Worm (Caenorhabditis elegans) whole organism, mixed stage, embryonic: ENCODE results near the gene hbl-1.

Source experiments
- M03D4.4 ChIP-seq: sonication (generic microtip); optimal IDR thresholded peaks from 2 replicates; lab custom pipeline; 2017; ENCODE audit warnings: mild to moderate bottlenecking, missing genetic modification characterization, missing compliant biosample characterization
- blmp-1 ChIP-seq: fragments of 150-350 bp; optimal IDR thresholded peaks from 2 replicates; lab custom pipeline; 2014; ENCODE audit warnings: missing biosample characterization, missing genetic modification characterization
- ceh-39 ChIP-seq: fragments of 150-350 bp; optimal IDR thresholded peaks from 2 replicates; lab custom pipeline; 2014; ENCODE audit warnings: missing biosample characterization, missing genetic modification characterization
- ceh-43 ChIP-seq: fragments of 200-800 bp; sonication (Bioruptor generic); optimal IDR thresholded peaks from 2 replicates; lab custom pipeline; 2018; ENCODE audit warnings: mild to moderate bottlenecking, missing genetic modification characterization, moderate library complexity, missing compliant biosample characterization
- ceh-83 ChIP-seq: fragments of 200-800 bp; sonication (Bioruptor generic); optimal IDR thresholded peaks from 2 replicates; lab custom pipeline; 2018; ENCODE audit warnings: mild to moderate bottlenecking, missing genetic modification characterization, missing compliant biosample characterization
- ces-1 ChIP-seq: fragments of 150-350 bp; optimal IDR thresholded peaks from 2 replicates; lab custom pipeline; 2014; ENCODE audit warnings: missing biosample characterization, missing genetic modification reagents, missing genetic modification characterization
- cnd-1 ChIP-seq: fragments of 200-800 bp; sonication (Bioruptor generic); optimal IDR thresholded peaks from 2 replicates; lab custom pipeline; 2018; ENCODE audit warnings: mild to moderate bottlenecking, missing genetic modification characterization, missing compliant biosample characterization
- drap-1 ChIP-seq: fragments of 200-800 bp; sonication (Bioruptor generic); optimal IDR thresholded peaks from 3 replicates; lab custom pipeline; 2018; ENCODE audit warnings: mild to moderate bottlenecking, missing genetic modification characterization, missing compliant biosample characterization
- elt-3 ChIP-seq: fragments of 150-350 bp; optimal IDR thresholded peaks from 2 replicates; lab custom pipeline; 2014; ENCODE audit warnings: missing biosample characterization, missing genetic modification characterization
- flh-1 ChIP-seq: fragments of 200-800 bp; sonication (Bioruptor generic); optimal IDR thresholded peaks from 2 replicates; lab custom pipeline; 2018; ENCODE audit warnings: mild to moderate bottlenecking, missing genetic modification characterization, moderate library complexity, missing compliant biosample characterization
- ham-2 ChIP-seq: fragments of 200-800 bp; sonication (Bioruptor generic); optimal IDR thresholded peaks from 2 replicates; lab custom pipeline; 2018; ENCODE audit warnings: mild to moderate bottlenecking, missing genetic modification characterization, missing compliant biosample characterization
- hlh-1 ChIP-seq: fragments of 150-350 bp; optimal IDR thresholded peaks from 2 replicates; lab custom pipeline; 2014; ENCODE audit warnings: missing biosample characterization, missing genetic modification reagents, missing genetic modification characterization
- lin-13 ChIP-seq: fragments of 150-350 bp; optimal IDR thresholded peaks from 2 replicates; lab custom pipeline; 2014; ENCODE audit warnings: missing biosample characterization, missing genetic modification characterization
- lin-32 ChIP-seq: fragments of 200-800 bp; sonication (Bioruptor generic); optimal IDR thresholded peaks from 2 replicates; lab custom pipeline; 2018; ENCODE audit warnings: mild to moderate bottlenecking, missing genetic modification characterization, missing compliant biosample characterization
- lsy-2 ChIP-seq: fragments of 150-350 bp; optimal IDR thresholded peaks from 2 replicates; lab custom pipeline; 2014; ENCODE audit warnings: missing biosample characterization, missing genetic modification characterization
- mab-5 ChIP-seq: fragments of 150-350 bp; optimal IDR thresholded peaks from 2 replicates; lab custom pipeline; 2014; ENCODE audit warnings: missing biosample characterization, missing genetic modification characterization
- mep-1 ChIP-seq: fragments of 150-350 bp; optimal IDR thresholded peaks from 2 replicates; lab custom pipeline; 2017; ENCODE audit warnings: missing biosample characterization, missing genetic modification reagents, missing genetic modification characterization, inconsistent platforms
- nhr-12 ChIP-seq: fragments of 150-350 bp; optimal IDR thresholded peaks from 2 replicates; lab custom pipeline; 2014; ENCODE audit warnings: missing biosample characterization, missing genetic modification characterization
- nhr-2 ChIP-seq: fragments of 150-350 bp; optimal IDR thresholded peaks from 2 replicates; lab custom pipeline; 2014; ENCODE audit warnings: missing biosample characterization, missing genetic modification characterization
- nhr-28 ChIP-seq: fragments of 150-350 bp; optimal IDR thresholded peaks from 2 replicates; lab custom pipeline; 2014; ENCODE audit warnings: missing biosample characterization, missing genetic modification characterization
- nhr-76 ChIP-seq: sonication (generic microtip); optimal IDR thresholded peaks from 2 replicates; lab custom pipeline; 2017; ENCODE audit warnings: missing biosample characterization, missing genetic modification characterization
- pha-4 ChIP-seq: fragments of 150-350 bp; optimal IDR thresholded peaks from 2 replicates; lab custom pipeline; 2018; ENCODE audit warnings: missing biosample characterization, missing genetic modification reagents, missing genetic modification characterization
- sem-2 ChIP-seq: fragments of 200-800 bp; sonication (Bioruptor generic); optimal IDR thresholded peaks from 2 replicates; lab custom pipeline; 2018; ENCODE audit warnings: mild to moderate bottlenecking, missing genetic modification characterization, missing compliant biosample characterization
- tbx-8 ChIP-seq: fragments of 200-800 bp; sonication (Bioruptor generic); optimal IDR thresholded peaks from 2 replicates; lab custom pipeline; 2018; ENCODE audit warnings: mild to moderate bottlenecking, missing genetic modification characterization, moderate library complexity, missing compliant biosample characterization
- unc-120 ChIP-seq: sonication (generic microtip); optimal IDR thresholded peaks from 2 replicates; lab custom pipeline; 2017; ENCODE audit warnings: missing genetic modification characterization, missing compliant biosample characterization; ENCODE audit not compliant: poor library complexity, severe bottlenecking
- unc-39 ChIP-seq: fragments of 150-350 bp; optimal IDR thresholded peaks from 2 replicates; lab custom pipeline; 2014; ENCODE audit warnings: missing biosample characterization, missing genetic modification characterization
- unc-62 ChIP-seq: fragments of 150-350 bp; optimal IDR thresholded peaks from 2 replicates; lab custom pipeline; 2014; ENCODE audit warnings: missing biosample characterization, missing genetic modification reagents, missing genetic modification characterization
- ztf-11 ChIP-seq: fragments of 150-350 bp; optimal IDR thresholded peaks from 2 replicates; lab custom pipeline; 2014; ENCODE audit warnings: missing biosample characterization, missing genetic modification characterization

Gene hbl-1

DNA sequence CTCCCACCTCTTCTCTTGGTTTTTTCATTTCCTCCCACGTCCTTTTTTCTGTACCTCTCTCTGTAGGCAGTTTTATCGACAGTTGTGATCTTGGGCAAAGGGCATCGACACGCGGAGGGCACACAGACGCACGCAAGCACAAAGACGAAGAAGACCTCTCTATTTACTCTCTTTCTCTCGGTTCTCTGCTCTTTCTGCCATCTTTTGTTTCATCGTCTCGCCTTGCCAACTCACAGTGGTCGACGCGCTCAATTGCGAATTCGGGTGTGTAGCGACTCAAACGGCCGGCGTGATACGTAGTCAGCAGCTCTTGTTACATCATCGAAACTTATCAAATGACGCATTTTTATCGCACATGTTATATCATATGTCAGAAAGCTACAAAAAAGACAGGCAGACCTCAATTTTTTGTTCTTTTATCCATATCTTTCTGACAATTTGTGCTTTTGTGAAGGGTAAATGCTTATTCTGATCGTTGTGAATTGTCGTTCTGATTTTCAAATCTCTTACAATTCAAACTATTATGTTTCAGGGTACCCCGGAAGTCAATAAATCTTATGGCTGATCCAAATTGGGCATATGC is 19.2 kb downstream of the hbl-1 start, which contains the start of gene puf-9 (continued):
- TF ChIP-seq ztf-11 (tag; lab: Kevin White, UChicago) (peak; percentile 80), lin-32 (GFP tag; lab: Kevin White, UChicago) (no peak)

DNA sequence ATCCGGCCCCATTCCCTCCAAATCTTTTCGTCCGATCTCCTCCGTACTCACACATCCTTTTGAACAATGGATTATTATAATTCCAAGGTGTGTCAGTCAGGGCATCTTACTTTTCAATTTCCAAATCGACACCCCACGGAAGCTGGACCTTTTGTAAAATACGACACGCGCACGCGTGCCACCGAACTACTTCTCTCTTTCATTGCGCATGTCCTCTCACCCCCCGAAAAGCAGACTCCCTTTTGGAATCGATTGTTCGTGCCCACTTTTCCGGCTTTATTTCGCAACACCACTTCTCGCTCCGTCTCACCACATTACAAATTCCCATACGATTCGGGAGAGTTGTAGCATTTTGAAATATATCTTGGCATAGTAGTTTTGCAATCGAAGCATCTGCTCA is 25.3 kb downstream of the hbl-1 start:
- no peak for TF ChIP-seq lsy-2 (tag; lab: Kevin White, UChicago)
- TF ChIP-seq mep-1 (tag; lab: Kevin White, UChicago) = no peak
- peak; percentile 36 for TF ChIP-seq ces-1 (GFP tag; lab: Kevin White, UChicago)
- no peak for TF ChIP-seq nhr-76 (tag; lab: Kevin White, UChicago)

DNA sequence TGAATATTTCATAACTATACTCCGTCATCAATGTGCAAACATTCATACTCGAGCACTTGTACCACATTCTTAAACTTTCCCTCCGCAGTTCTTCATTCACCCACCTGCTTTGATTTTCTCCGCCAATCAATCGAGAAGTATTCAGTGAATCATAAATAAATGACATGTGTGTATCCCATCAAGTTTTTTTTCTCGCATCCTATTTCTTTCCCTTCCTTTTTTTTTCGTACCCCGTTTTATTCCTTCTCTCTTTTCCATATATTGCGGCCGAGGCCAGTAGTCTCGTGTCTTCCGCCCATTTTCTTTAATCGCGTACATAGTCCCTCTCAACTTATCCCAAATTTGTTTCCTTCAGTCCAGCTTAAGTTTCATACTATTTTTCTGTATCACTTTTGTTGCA is 26.8 kb downstream of the hbl-1 start, which contains the start of gene atat-2:
atat-2 (plus strand) TSS at position 398 of the 400 bp plus-strand sequence.
- no peak for TF ChIP-seq ces-1 (GFP tag; lab: Kevin White, UChicago)
- TF ChIP-seq sem-2 (GFP tag; lab: Kevin White, UChicago) = no peak
- TF ChIP-seq hlh-1 = no peak
- no peak for TF ChIP-seq nhr-76 (tag; lab: Kevin White, UChicago)
- TF ChIP-seq mab-5 = no peak
- TF ChIP-seq unc-62 (GFP tag; lab: Kevin White, UChicago) = no peak
- TF ChIP-seq nhr-28 (tag; lab: Kevin White, UChicago) = no peak
- no peak for TF ChIP-seq tbx-8 (GFP tag; lab: Kevin White, UChicago)
- TF ChIP-seq ceh-43 = no peak
- no peak for TF ChIP-seq ham-2 (GFP tag; lab: Kevin White, UChicago)
- no peak for TF ChIP-seq unc-120 (tag; lab: Kevin White, UChicago)
- TF ChIP-seq nhr-2 (tag; lab: Kevin White, UChicago) = no peak

DNA sequence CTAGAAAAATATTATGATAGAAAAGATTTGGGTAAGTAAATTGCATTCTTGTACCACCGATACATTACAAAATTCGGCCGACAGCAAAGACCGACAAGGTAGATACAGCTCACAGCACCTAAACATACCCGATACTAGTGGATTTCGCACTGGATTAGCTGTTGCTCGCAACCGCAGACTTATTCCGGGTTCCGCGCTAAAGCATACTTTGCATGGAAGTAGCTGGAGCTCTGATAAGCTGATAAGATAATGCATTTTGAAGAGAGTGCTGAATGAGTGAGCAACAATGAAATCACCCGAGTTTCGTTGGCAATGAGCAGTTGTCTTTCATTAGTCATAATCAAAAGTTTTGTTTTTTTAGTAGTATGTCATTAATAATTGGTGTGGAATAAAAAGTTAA is 28.5 kb downstream of the hbl-1 start:
- TF ChIP-seq M03D4.4 (no peak), ceh-43 (no peak)

DNA sequence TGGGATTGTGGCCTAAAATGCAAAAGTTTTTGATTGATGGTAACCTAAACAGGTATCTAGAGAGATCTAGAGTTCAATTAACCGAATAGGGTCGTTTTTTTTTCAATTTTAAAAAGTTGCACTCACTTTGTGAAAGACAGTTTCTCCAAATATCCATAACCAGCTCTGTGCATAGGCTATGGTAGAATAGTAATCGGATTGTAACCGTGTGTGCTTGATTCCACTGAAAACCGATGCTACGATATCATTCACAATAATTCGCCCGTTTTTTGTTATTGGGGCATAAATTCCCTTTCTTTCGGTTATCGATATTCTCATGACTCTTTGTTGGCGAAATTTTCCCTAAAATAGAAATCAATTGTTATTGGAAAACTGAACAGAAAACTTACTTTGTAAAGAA is 30.2 kb downstream of the hbl-1 start:
- TF ChIP-seq unc-62 (GFP tag; lab: Kevin White, UChicago) (no peak), unc-120 (tag; lab: Kevin White, UChicago) (no peak), lsy-2 (tag; lab: Kevin White, UChicago) (no peak), mep-1 (tag; lab: Kevin White, UChicago) (no peak), ceh-39 (tag; lab: Kevin White, UChicago) (no peak), nhr-2 (tag; lab: Kevin White, UChicago) (no peak), mab-5 (no peak), M03D4.4 (no peak), elt-3 (tag; lab: Kevin White, UChicago) (no peak), ces-1 (GFP tag; lab: Kevin White, UChicago) (no peak), nhr-28 (tag; lab: Kevin White, UChicago) (no peak), cnd-1 (no peak), ceh-83 (no peak)

DNA sequence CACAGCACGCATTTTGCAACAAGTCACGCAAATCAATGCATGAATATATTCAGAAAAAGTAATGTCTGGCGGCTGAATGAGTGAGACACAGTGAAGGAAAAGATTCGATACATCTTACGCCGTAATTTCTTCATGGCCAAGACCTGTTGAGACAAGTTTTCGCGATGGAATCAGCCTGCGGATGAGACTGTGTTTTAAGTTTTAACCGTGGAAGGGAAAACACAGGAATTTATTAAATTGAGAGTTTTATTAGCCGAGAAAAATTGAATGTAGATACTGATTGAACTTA is 32.2 kb downstream of the hbl-1 start, which contains the start of gene hog-1:
hog-1 (minus strand) TSS at position 101 of the 289 bp plus-strand sequence.
- TF ChIP-seq ceh-83 (no peak), drap-1 (GFP tag; lab: Kevin White, UChicago) (no peak), flh-1 (no peak), lin-13 (tag; lab: Kevin White, UChicago) (no peak), M03D4.4 (no peak), unc-39 (tag; lab: Kevin White, UChicago) (no peak), nhr-12 (tag; lab: Kevin White, UChicago) (no peak), hlh-1 (no peak), ceh-39 (tag; lab: Kevin White, UChicago) (no peak)

DNA sequence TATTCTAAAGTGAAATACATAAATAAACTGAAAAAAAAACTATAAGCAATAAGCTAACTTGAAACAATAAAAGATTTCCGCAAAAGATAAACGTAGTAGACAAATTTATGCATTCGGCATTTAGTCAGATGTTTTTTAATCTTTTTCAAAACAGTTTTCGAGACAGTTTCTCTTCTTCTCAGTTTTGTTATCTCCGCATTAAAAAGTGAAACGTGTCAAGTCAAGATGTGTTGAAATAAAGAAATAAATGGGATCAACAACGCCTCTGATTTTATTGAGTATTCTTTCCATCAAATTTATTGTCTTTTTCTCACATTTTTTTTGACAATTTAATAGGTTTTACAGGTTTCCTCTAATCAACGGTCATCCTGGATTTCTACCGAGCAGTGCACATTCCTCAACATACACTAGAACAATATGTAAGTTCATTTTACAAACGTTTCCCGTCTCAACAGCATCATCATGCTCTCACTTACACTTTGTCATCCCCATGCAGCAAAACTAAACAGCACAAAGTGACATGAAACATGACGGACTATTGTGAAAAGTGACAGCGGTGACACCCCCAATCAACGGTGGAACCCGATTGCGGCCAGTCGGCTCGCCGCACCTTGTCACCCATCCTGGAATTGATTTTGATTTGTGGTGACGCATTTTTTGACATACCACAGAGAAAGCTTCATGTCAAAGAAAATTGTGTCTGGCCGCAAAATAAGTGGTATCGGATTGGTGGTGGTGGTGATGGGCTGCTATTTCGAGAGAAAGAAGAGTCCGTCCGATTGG is 32.7 kb downstream of the hbl-1 start:
- TF ChIP-seq elt-3 (tag; lab: Kevin White, UChicago) (no peak), nhr-2 (tag; lab: Kevin White, UChicago) (no peak), ces-1 (GFP tag; lab: Kevin White, UChicago) (no peak), blmp-1 (tag; lab: Kevin White, UChicago) (no peak), drap-1 (GFP tag; lab: Kevin White, UChicago) (no peak), unc-62 (GFP tag; lab: Kevin White, UChicago) (peak; percentile 76), pha-4 (tag; lab: Kevin White, UChicago) (no peak), ceh-39 (tag; lab: Kevin White, UChicago) (no peak)
- TF ChIP-seq, all 35 proteins: peak for 1
